Fruit fly (Drosophila melanogaster): ENCODE results near the gene fh.
A peak's percentile ranks its signal among the peaks of the same experiment; 100 is the strongest.

The fh gene

dm6 chrX:9190555-9191184, 41.8 kb upstream of the fh start, which contains the start of gene CG12115:
TSS of gene CG12115 (minus strand) at chrX:9190605.
- TF ChIP-seq Asciz (GFP tag; optimal IDR thresholded peaks at IDR 0.05) (no peak), Xbp1 (GFP tag; optimal IDR thresholded peaks at IDR 0.05) (no peak), NC2α (GFP tag; optimal IDR thresholded peaks at IDR 0.05) (no peak), CG4424 (GFP tag; optimal IDR thresholded peaks at IDR 0.05) (no peak), gce (GFP tag; IDR thresholded peaks at IDR 0.05) (no peak), sug (tag; optimal IDR thresholded peaks at IDR 0.05) (no peak), pum (GFP tag; optimal IDR thresholded peaks at IDR 0.05) (no peak), z (GFP tag; IDR thresholded peaks at IDR 0.05) (no peak), CG15011 (GFP tag; optimal IDR thresholded peaks at IDR 0.05) (no peak), sens (GFP tag) (peak; percentile 32), Drgx (GFP tag; IDR thresholded peaks at IDR 0.05) (no peak), CG15514 (GFP tag; optimal IDR thresholded peaks at IDR 0.05) (peak; percentile 2), ci (GFP tag; IDR thresholded peaks at IDR 0.05) (no peak), tin (GFP tag; optimal IDR thresholded peaks at IDR 0.05) (no peak), exex (tag; optimal IDR thresholded peaks at IDR 0.05) (peak; percentile 92), CG17802 (tag; optimal IDR thresholded peaks at IDR 0.05) (no peak), wdn (GFP tag; IDR thresholded peaks at IDR 0.05) (no peak), Trl (optimal IDR thresholded peaks at IDR 0.05) (peak in 1 of 2 experiments; percentile 80), Trl (GFP tag; optimal IDR thresholded peaks at IDR 0.05) (no peak), CG4328 (GFP tag; optimal IDR thresholded peaks at IDR 0.05) (no peak), jigr1 (GFP tag; IDR thresholded peaks at IDR 0.05) (no peak), CG11093 (GFP tag; IDR thresholded peaks at IDR 0.05) (no peak), phol (tag; optimal IDR thresholded peaks at IDR 0.05) (no peak)

- TF ChIP-seq Doc3 (GFP tag; IDR thresholded peaks at IDR 0.05; ENCODE audit: partially characterized antibody) = 0 out of 3 replicates have a peak, but pooled peaks have one; percentile 23
- TF ChIP-seq Myb (GFP tag; optimal IDR thresholded peaks at IDR 0.05) = peak; percentile 12
- peak; percentile 27; the same call in 1 of the 3 replicates for TF ChIP-seq CG34224 (GFP tag; IDR thresholded peaks at IDR 0.05; ENCODE audit: partially characterized antibody)
- TF ChIP-seq CG10654 (GFP tag; optimal IDR thresholded peaks at IDR 0.05) = no peak
- 0 out of 3 replicates have a peak, but pooled peaks have one; percentile 20 for TF ChIP-seq CG7963 (GFP tag; IDR thresholded peaks at IDR 0.05; ENCODE audit: partially characterized antibody)
- no peak for TF ChIP-seq Dek (tag; optimal IDR thresholded peaks at IDR 0.05)
- TF ChIP-seq CG33557 (GFP tag; optimal IDR thresholded peaks at IDR 0.05) = no peak
- TF ChIP-seq stwl (tag; optimal IDR thresholded peaks at IDR 0.05) = peak; percentile 66
- peak; percentile 15 for TF ChIP-seq phol (tag; optimal IDR thresholded peaks at IDR 0.05)
- TF ChIP-seq Dll (GFP tag; IDR thresholded peaks at IDR 0.05; ENCODE audit: partially characterized antibody) = peak; percentile 41; the same call in 1 of the 4 replicates
- peak; percentile 75 for TF ChIP-seq CG6791 (GFP tag; IDR thresholded peaks at IDR 0.05; ENCODE audit: partially characterized antibody)
- 0 out of 3 replicates have a peak, but pooled peaks have one; percentile 34 for TF ChIP-seq CG14860 (GFP tag; IDR thresholded peaks at IDR 0.05; ENCODE audit: partially characterized antibody)
- no peak for TF ChIP-seq oc (tag; optimal IDR thresholded peaks at IDR 0.05)
- peak; percentile 66 for TF ChIP-seq sens (GFP tag)
- TF ChIP-seq wek (GFP tag; optimal IDR thresholded peaks at IDR 0.05) = peak; percentile 69
- peak; percentile 47; the same call in 1 of the 3 replicates for TF ChIP-seq CG16813 (GFP tag; IDR thresholded peaks at IDR 0.05; ENCODE audit: partially characterized antibody)
- TF ChIP-seq ato (GFP tag; IDR thresholded peaks at IDR 0.05; ENCODE audit: partially characterized antibody) = 0 out of 2 replicates have a peak, but pooled peaks have one; percentile 35
- TF ChIP-seq lola (GFP tag; optimal IDR thresholded peaks at IDR 0.05) = no peak
- no peak for TF ChIP-seq CG13296 (GFP tag; optimal IDR thresholded peaks at IDR 0.05)
- peak; percentile 10 for TF ChIP-seq gfzf (GFP tag; optimal IDR thresholded peaks at IDR 0.05)
- no peak for TF ChIP-seq luna (GFP tag; optimal IDR thresholded peaks at IDR 0.05)
- no peak for TF ChIP-seq CG8290 (GFP tag; optimal IDR thresholded peaks at IDR 0.05)
- TF ChIP-seq CG8290 (tag; optimal IDR thresholded peaks at IDR 0.05) = no peak
- peak; percentile 65 for TF ChIP-seq HLH4C (GFP tag; IDR thresholded peaks at IDR 0.05; ENCODE audit: partially characterized antibody)
- peak; percentile 53 for TF ChIP-seq CG13287 (GFP tag; IDR thresholded peaks at IDR 0.05; ENCODE audit: partially characterized antibody)
Measured at dm6 chrX:9187429-9187828, 38.6 kb upstream of the fh start.
